Worm (Caenorhabditis elegans): ENCODE data around the gene F35E8.7.

DNA sequence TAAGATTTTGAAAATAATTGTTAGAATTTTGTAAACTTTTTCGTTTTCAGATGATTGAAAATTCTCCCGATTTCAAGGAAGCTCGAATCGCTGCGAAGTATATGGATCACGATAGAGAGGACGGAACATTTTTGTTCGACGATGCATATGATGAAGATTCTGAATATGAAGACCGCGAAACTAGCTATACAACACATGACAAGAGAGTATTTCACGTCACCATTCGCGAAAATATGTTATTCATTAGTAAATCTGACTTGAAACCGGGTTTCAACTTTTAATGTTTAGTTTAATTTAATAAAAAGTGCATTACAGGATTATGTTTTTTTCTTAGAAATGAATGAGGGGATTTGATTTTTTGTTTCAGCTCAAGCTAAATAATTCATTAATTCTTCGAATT, 43.5 kb upstream of the F35E8.7 start, which contains the start of gene str-57:
- TF ChIP-seq snpc-4 (tag; optimal IDR thresholded peaks at IDR 0.05), result no peak
- no peak for TF ChIP-seq egl-27 (tag; optimal IDR thresholded peaks at IDR 0.05)
- no peak for TF ChIP-seq ztf-11 (tag; optimal IDR thresholded peaks at IDR 0.05)
- no peak for TF ChIP-seq fos-1 (tag; optimal IDR thresholded peaks at IDR 0.05)
- no peak for TF ChIP-seq madf-9 (GFP tag; conservative IDR thresholded peaks at IDR 0.05)
- no peak for TF ChIP-seq zip-2 (tag; optimal IDR thresholded peaks at IDR 0.05)
- no peak for TF ChIP-seq lin-39 (tag; optimal IDR thresholded peaks at IDR 0.05)
